Worm (Caenorhabditis elegans): ENCODE results near the gene lst-6.

DNA sequence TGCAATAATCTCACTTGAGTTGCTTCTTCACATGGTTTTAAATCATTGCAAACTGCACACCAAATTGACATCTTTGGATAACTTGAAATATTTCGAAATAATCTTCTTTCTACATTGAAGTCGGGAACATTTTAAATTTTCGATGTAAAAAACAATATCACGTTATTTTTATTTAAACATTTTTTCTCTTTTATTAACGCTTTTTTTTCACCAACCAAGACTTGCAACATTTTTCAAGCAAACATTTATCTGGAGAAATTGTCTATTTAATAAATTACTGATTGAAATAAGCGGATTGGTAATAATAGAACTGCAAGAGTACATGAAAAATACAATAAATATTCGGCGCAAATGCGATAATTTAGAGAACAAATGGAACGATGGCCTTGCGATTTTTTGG is 51.8 kb downstream of the lst-6 start, which contains the start of gene C15F1.5:
- no peak for TF ChIP-seq elt-3 (tag; optimal IDR thresholded peaks at IDR 0.05)
- no peak for TF ChIP-seq lin-13 (GFP tag; optimal IDR thresholded peaks at IDR 0.05)
- TF ChIP-seq sem-4 (tag; optimal IDR thresholded peaks at IDR 0.05), result no peak
- TF ChIP-seq ztf-4 (tag; optimal IDR thresholded peaks at IDR 0.05), result no peak
- TF ChIP-seq nhr-11 (tag; optimal IDR thresholded peaks at IDR 0.05), result no peak
- no peak for TF ChIP-seq ceh-82 (tag; optimal IDR thresholded peaks at IDR 0.05)
- TF ChIP-seq lin-11 (tag; optimal IDR thresholded peaks at IDR 0.05), result no peak
- no peak for TF ChIP-seq nhr-77 (tag; optimal IDR thresholded peaks at IDR 0.05)
- no peak for TF ChIP-seq gmeb-1 (tag; optimal IDR thresholded peaks at IDR 0.05)
- TF ChIP-seq ztf-11 (tag; optimal IDR thresholded peaks at IDR 0.05), result no peak

All from whole organism, L2 larva.